Worm (Caenorhabditis elegans) whole organism, young adult: ENCODE measurements around the gene slc-36.5.

Source experiments
- F52B5.7 ChIP-seq: sonication (generic microtip); optimal IDR thresholded peaks from 2 replicates; lab custom pipeline; 2016; ENCODE audit warnings: mild to moderate bottlenecking, missing genetic modification characterization, missing compliant biosample characterization
- bed-1 ChIP-seq: fragments of 200-800 bp; sonication (Bioruptor generic); IDR thresholded peaks from 2 replicates; pipeline ENCODE4 v1.3.6; 2022; ENCODE audit warnings: missing genetic modification reagents, missing genetic modification characterization, missing compliant biosample characterization
- cebp-1 ChIP-seq, 2 experiments: fragments of 200-800 bp in 1 of 2; sonication (Bioruptor generic) in 1 of 2; sonication (generic microtip) in 1 of 2; IDR thresholded peaks in 1 of 2; optimal IDR thresholded peaks in 1 of 2; 2 replicates each; pipeline versions ENCODE4 v1.3.6 to Lab custom; 2017 to 2022; ENCODE audit warnings: missing compliant biosample characterization in 2 of 2, missing genetic modification characterization in 2 of 2, mild to moderate bottlenecking in 1 of 2, missing genetic modification reagents in 1 of 2, moderate library complexity in 1 of 2
- egl-18 ChIP-seq: fragments of 200-800 bp; sonication (Bioruptor generic); IDR thresholded peaks from 2 replicates; pipeline ENCODE4 v1.3.6; 2022; ENCODE audit warnings: missing genetic modification reagents, missing genetic modification characterization, missing compliant biosample characterization
- egl-44 ChIP-seq: fragments of 200-800 bp; sonication (Bioruptor generic); IDR thresholded peaks from 2 replicates; pipeline ENCODE4 v1.3.6; 2022; ENCODE audit warnings: missing genetic modification reagents, missing genetic modification characterization, missing compliant biosample characterization
- ets-4 ChIP-seq: fragments of 200-800 bp; sonication (Bioruptor generic); optimal IDR thresholded peaks from 2 replicates; lab custom pipeline; 2018; ENCODE audit warnings: mild to moderate bottlenecking, missing genetic modification characterization, missing compliant biosample characterization
- hmg-1.2 ChIP-seq: fragments of 200-800 bp; sonication (Bioruptor generic); IDR thresholded peaks from 2 replicates; pipeline ENCODE4 v1.3.6; 2022; ENCODE audit warnings: missing genetic modification reagents, missing genetic modification characterization, missing compliant biosample characterization
- nfya-1 ChIP-seq: sonication (generic microtip); optimal IDR thresholded peaks from 2 replicates; lab custom pipeline; 2017; ENCODE audit warnings: antibody characterized with exemption, missing compliant biosample characterization, missing genetic modification characterization, borderline replicate concordance; ENCODE audit not compliant: insufficient read depth
- somi-1 ChIP-seq: fragments of 200-800 bp; sonication (Bioruptor generic); optimal IDR thresholded peaks from 2 replicates; lab custom pipeline; 2018; ENCODE audit warnings: mild to moderate bottlenecking, missing genetic modification characterization, missing compliant biosample characterization
- unc-130 ChIP-seq: sonication (generic microtip); optimal IDR thresholded peaks from 2 replicates; lab custom pipeline; 2016; ENCODE audit warnings: missing genetic modification reagents, missing genetic modification characterization, missing compliant biosample characterization

- TF ChIP-seq egl-18 (GFP tag; lab: Robert Waterston, UW): no peak
- no peak for TF ChIP-seq unc-130
- no peak for TF ChIP-seq hmg-1.2 (GFP tag; lab: Robert Waterston, UW)
- TF ChIP-seq bed-1 (GFP tag; lab: Robert Waterston, UW): no peak
- TF ChIP-seq F52B5.7 (tag; lab: Kevin White, UChicago): no peak
- no peak for TF ChIP-seq egl-44 (GFP tag; lab: Robert Waterston, UW)
- TF ChIP-seq ets-4 (GFP tag; lab: Kevin White, UChicago): no peak
- TF ChIP-seq cebp-1 (GFP tag; IDR thresholded peaks at IDR 0.05; lab: Robert Waterston, UW): no peak
- no peak for TF ChIP-seq cebp-1 (tag; optimal IDR thresholded peaks at IDR 0.05; lab: Kevin White, UChicago)
- TF ChIP-seq somi-1 (GFP tag; lab: Kevin White, UChicago): no peak
- no peak for TF ChIP-seq nfya-1
Measured at ce11 chrII:6845006-6845459, 31.8 kb downstream of the slc-36.5 start.
